Fruit fly (Drosophila melanogaster) whole organism, embryonic: ENCODE data around the gene nonC.

Source experiments
- BEAF-32 ChIP-seq: fragments of 200-800 bp; sonication (Bioruptor generic); optimal IDR thresholded peaks from 3 replicates; lab custom pipeline; 2017; ENCODE audit warnings: missing biosample characterization, missing genetic modification characterization, mild to moderate bottlenecking, moderate library complexity, missing genetic modification reagents
- Bgb ChIP-seq: fragments of 200-800 bp; sonication (Bioruptor generic); IDR thresholded peaks from 2 replicates; pipeline ENCODE4 v1.3.6; 2022; ENCODE audit warnings: missing biosample characterization, missing genetic modification characterization; ENCODE audit not compliant: partially characterized antibody
- CG1024 ChIP-seq: fragments of 200-800 bp; sonication (Bioruptor generic); IDR thresholded peaks from 2 replicates; pipeline ENCODE4 v1.3.6; 2022; ENCODE audit warnings: missing biosample characterization, missing genetic modification characterization
- CG10543 ChIP-seq: fragments of 200-800 bp; sonication (Bioruptor generic); optimal IDR thresholded peaks from 3 replicates; lab custom pipeline; 2017; ENCODE audit warnings: missing biosample characterization, mild to moderate bottlenecking, missing genetic modification characterization, moderate library complexity
- CG15479 ChIP-seq: fragments of 200-800 bp; sonication (Bioruptor generic); optimal IDR thresholded peaks from 3 replicates; lab custom pipeline; 2019; ENCODE audit warnings: missing biosample characterization, mild to moderate bottlenecking, missing genetic modification characterization, moderate library complexity
- CG17186 ChIP-seq: fragments of 200-800 bp; sonication (Bioruptor generic); optimal IDR thresholded peaks from 3 replicates; lab custom pipeline; 2017; ENCODE audit warnings: missing biosample characterization, missing genetic modification reagents, missing genetic modification characterization
- CG17802 ChIP-seq: fragments of 200-800 bp; sonication (Bioruptor generic); optimal IDR thresholded peaks from 2 replicates; lab custom pipeline; 2018; ENCODE audit warnings: missing biosample characterization, mild to moderate bottlenecking, missing genetic modification characterization, moderate library complexity
- CG2116 ChIP-seq: fragments of 200-800 bp; sonication (Bioruptor generic); optimal IDR thresholded peaks from 3 replicates; lab custom pipeline; 2018; ENCODE audit warnings: missing biosample characterization, mild to moderate bottlenecking, missing genetic modification characterization
- CG30020 ChIP-seq: fragments of 200-800 bp; optimal IDR thresholded peaks from 2 replicates; lab custom pipeline; 2019; ENCODE audit warnings: missing biosample characterization, mild to moderate bottlenecking, missing genetic modification characterization, moderate library complexity
- CG34224 ChIP-seq: fragments of 200-800 bp; sonication (Bioruptor generic); IDR thresholded peaks from 3 replicates; pipeline ENCODE4 v1.3.6; 2022; ENCODE audit warnings: missing biosample characterization, missing genetic modification characterization; ENCODE audit not compliant: partially characterized antibody
- CG4617 ChIP-seq: fragments of 200-800 bp; sonication (Bioruptor generic); optimal IDR thresholded peaks from 3 replicates; lab custom pipeline; 2016; ENCODE audit warnings: missing biosample characterization, missing genetic modification characterization, borderline replicate concordance
- CG4707 ChIP-seq: fragments of 200-800 bp; sonication (Bioruptor generic); optimal IDR thresholded peaks from 2 replicates; lab custom pipeline; 2018; ENCODE audit warnings: missing biosample characterization, mild to moderate bottlenecking, missing genetic modification characterization, moderate library complexity
- CG7928 ChIP-seq: fragments of 200-800 bp; sonication (Bioruptor generic); optimal IDR thresholded peaks from 2 replicates; lab custom pipeline; 2017; ENCODE audit warnings: missing biosample characterization, mild to moderate bottlenecking, missing genetic modification characterization
- CG9797 ChIP-seq: fragments of 200-800 bp; sonication (Bioruptor generic); optimal IDR thresholded peaks from 3 replicates; lab custom pipeline; 2018; ENCODE audit warnings: missing biosample characterization, mild to moderate bottlenecking, missing genetic modification characterization
- Dip2 ChIP-seq: fragments of 200-800 bp; sonication (Bioruptor generic); IDR thresholded peaks from 2 replicates; pipeline ENCODE4 v1.3.6; 2022; ENCODE audit warnings: missing biosample characterization, missing genetic modification characterization
- E2f2 ChIP-seq: fragments of 200-800 bp; sonication (Bioruptor generic); IDR thresholded peaks from 2 replicates; pipeline ENCODE4 v1.3.6; 2022; ENCODE audit warnings: missing biosample characterization, missing genetic modification characterization
- Elba2 ChIP-seq: fragments of 200-800 bp; sonication (Bioruptor generic); optimal IDR thresholded peaks from 3 replicates; lab custom pipeline; 2016; ENCODE audit warnings: missing biosample characterization, missing genetic modification characterization
- HLH4C ChIP-seq: fragments of 200-800 bp; sonication (Bioruptor generic); IDR thresholded peaks from 3 replicates; pipeline ENCODE4 v1.3.6; 2022; ENCODE audit warnings: missing biosample characterization, missing genetic modification characterization; ENCODE audit not compliant: partially characterized antibody
- HmgD ChIP-seq: fragments of 200-800 bp; sonication (Bioruptor generic); optimal IDR thresholded peaks from 3 replicates; lab custom pipeline; 2016; ENCODE audit warnings: missing biosample characterization, missing genetic modification characterization
- Lim3 ChIP-seq: fragments of 200-800 bp; sonication (Bioruptor generic); IDR thresholded peaks from 2 replicates; pipeline ENCODE4 v1.3.6; 2022; ENCODE audit warnings: missing biosample characterization, missing genetic modification characterization
- Med ChIP-seq: fragments of 200-800 bp; sonication (Bioruptor generic); peaks from one replicate; lab custom pipeline; 2016; ENCODE audit warnings: missing biosample characterization, missing genetic modification characterization, mild to moderate bottlenecking, inconsistent platforms, moderate library complexity
- Opbp ChIP-seq: fragments of 200-800 bp; sonication (Bioruptor generic); IDR thresholded peaks from 3 replicates; pipeline ENCODE4 v1.3.6; 2022; ENCODE audit warnings: missing biosample characterization, missing genetic modification characterization; ENCODE audit not compliant: partially characterized antibody
- Pdp1 ChIP-seq, 2 experiments: fragments of 200-800 bp; sonication (Bioruptor generic); optimal IDR thresholded peaks; 3 replicates each; lab custom pipeline; 2016; ENCODE audit warnings: missing biosample characterization in 2 of 2, missing genetic modification characterization in 2 of 2, mild to moderate bottlenecking in 1 of 2, moderate library complexity in 1 of 2
- Scr ChIP-seq: fragments of 200-800 bp; sonication (Bioruptor generic); IDR thresholded peaks from 2 replicates; pipeline ENCODE4 v1.3.6; 2022; ENCODE audit warnings: missing biosample characterization, missing genetic modification characterization; ENCODE audit not compliant: partially characterized antibody
- Sry-β ChIP-seq: fragments of 200-800 bp; sonication (Bioruptor generic); optimal IDR thresholded peaks from 2 replicates; lab custom pipeline; 2018; ENCODE audit warnings: missing biosample characterization, mild to moderate bottlenecking, missing genetic modification characterization, moderate library complexity
- YL-1 ChIP-seq: fragments of 200-800 bp; sonication (Bioruptor generic); optimal IDR thresholded peaks from 3 replicates; lab custom pipeline; 2017; ENCODE audit warnings: missing biosample characterization, mild to moderate bottlenecking, missing genetic modification characterization
- amos ChIP-seq: fragments of 200-800 bp; sonication (Bioruptor generic); IDR thresholded peaks from 2 replicates; pipeline ENCODE4 v1.3.6; 2022; ENCODE audit warnings: missing biosample characterization, missing genetic modification characterization; ENCODE audit not compliant: partially characterized antibody
- en ChIP-seq: fragments of 200-800 bp; sonication (Bioruptor generic); optimal IDR thresholded peaks from 2 replicates; lab custom pipeline; 2016; ENCODE audit warnings: missing biosample characterization, missing genetic modification characterization
- hbn ChIP-seq: fragments of 200-800 bp; sonication (Bioruptor generic); IDR thresholded peaks from 2 replicates; pipeline ENCODE4 v1.3.6; 2022; ENCODE audit warnings: missing biosample characterization, missing genetic modification characterization; ENCODE audit not compliant: partially characterized antibody
- her ChIP-seq: fragments of 200-800 bp; sonication (Bioruptor generic); optimal IDR thresholded peaks from 2 replicates; lab custom pipeline; 2016; ENCODE audit warnings: missing biosample characterization, missing genetic modification characterization
- inv ChIP-seq: fragments of 200-800 bp; sonication (Bioruptor generic); IDR thresholded peaks from 2 replicates; pipeline ENCODE4 v1.3.6; 2022; ENCODE audit warnings: missing biosample characterization, missing genetic modification characterization; ENCODE audit not compliant: partially characterized antibody
- knrl ChIP-seq: fragments of 200-800 bp; sonication (Bioruptor generic); IDR thresholded peaks from 3 replicates; pipeline ENCODE4 v1.3.6; 2022; ENCODE audit warnings: missing biosample characterization, missing genetic modification characterization; ENCODE audit not compliant: partially characterized antibody
- mam ChIP-seq: fragments of 200-800 bp; sonication (Bioruptor generic); optimal IDR thresholded peaks from 3 replicates; lab custom pipeline; 2016; ENCODE audit warnings: missing biosample characterization, missing genetic modification characterization
- mirr ChIP-seq: fragments of 200-800 bp; sonication (Bioruptor generic); optimal IDR thresholded peaks from 3 replicates; lab custom pipeline; 2018; ENCODE audit warnings: missing biosample characterization, mild to moderate bottlenecking, missing genetic modification characterization
- nerfin-2 ChIP-seq: fragments of 200-800 bp; sonication (Bioruptor generic); IDR thresholded peaks from 2 replicates; pipeline ENCODE4 v1.3.6; 2022; ENCODE audit warnings: missing biosample characterization, missing genetic modification characterization; ENCODE audit not compliant: partially characterized antibody
- nmo ChIP-seq: fragments of 200-800 bp; sonication (Bioruptor generic); optimal IDR thresholded peaks from 2 replicates; lab custom pipeline; 2018; ENCODE audit warnings: missing biosample characterization, mild to moderate bottlenecking, missing genetic modification characterization, moderate library complexity
- otp ChIP-seq: fragments of 200-800 bp; sonication (Bioruptor generic); IDR thresholded peaks from 3 replicates; pipeline ENCODE4, ENCODE4 v1.3.6; 2022; ENCODE audit warnings: missing biosample characterization, missing genetic modification characterization
- pita ChIP-seq: fragments of 200-800 bp; sonication (Bioruptor generic); optimal IDR thresholded peaks from 2 replicates; lab custom pipeline; 2017; ENCODE audit warnings: missing biosample characterization, mild to moderate bottlenecking, missing genetic modification characterization
- prd ChIP-seq, 3 experiments: fragments of >200 bp in 2 of 3; fragments of 200-800 bp in 1 of 3; sonication (Bioruptor generic) in 1 of 3; optimal IDR thresholded peaks in 2 of 3; IDR thresholded peaks in 1 of 3; 2 replicates in 2 of 3; 3 replicates in 1 of 3; pipeline versions ENCODE4 v1.3.6 to Lab custom; 2017 to 2022; ENCODE audit warnings: missing biosample characterization in 1 of 3, missing genetic modification characterization in 1 of 3
- row ChIP-seq: fragments of 200-800 bp; sonication (Bioruptor generic); IDR thresholded peaks from 3 replicates; pipeline ENCODE4 v1.3.6; 2022; ENCODE audit warnings: missing biosample characterization, missing genetic modification characterization
- shn ChIP-seq: fragments of 200-800 bp; sonication (Bioruptor generic); optimal IDR thresholded peaks from 3 replicates; lab custom pipeline; 2016; ENCODE audit warnings: missing biosample characterization, missing genetic modification characterization
- ssp ChIP-seq: fragments of 200-800 bp; sonication (Bioruptor generic); IDR thresholded peaks from 2 replicates; pipeline ENCODE4 v1.3.6; 2022; ENCODE audit warnings: missing biosample characterization, missing genetic modification characterization
- tna ChIP-seq: fragments of 200-800 bp; sonication (Bioruptor generic); IDR thresholded peaks from 2 replicates; pipeline ENCODE4 v1.3.6; 2022; ENCODE audit warnings: missing biosample characterization, missing genetic modification characterization; ENCODE audit not compliant: partially characterized antibody
- tx ChIP-seq: fragments of 200-800 bp; sonication (Bioruptor generic); optimal IDR thresholded peaks from 2 replicates; lab custom pipeline; 2016; ENCODE audit warnings: missing biosample characterization, missing genetic modification characterization
- unc-4 ChIP-seq: fragments of 200-800 bp; sonication (Bioruptor generic); IDR thresholded peaks from 2 replicates; pipeline ENCODE4 v1.3.6; 2022; ENCODE audit warnings: missing biosample characterization, missing genetic modification characterization; ENCODE audit not compliant: partially characterized antibody
- zen ChIP-seq: fragments of 200-800 bp; sonication (Bioruptor generic); optimal IDR thresholded peaks from 3 replicates; lab custom pipeline; 2018; ENCODE audit warnings: missing biosample characterization, mild to moderate bottlenecking, missing genetic modification characterization, moderate library complexity
- zfh1 ChIP-seq: fragments of 200-800 bp; sonication (Bioruptor generic); IDR thresholded peaks from 3 replicates; pipeline ENCODE4 v1.3.6; 2022; ENCODE audit warnings: missing biosample characterization, missing genetic modification characterization

The nonC gene

dm6 chrX:6820703-6821102 lies 3.6 kb upstream of the nonC start, which contains the start of the genes Nf-YC and xit (continued):
- TF ChIP-seq mam (GFP tag; lab: Kevin White, UChicago) (peak; percentile 33), CG2116 (GFP tag; lab: Kevin White, UChicago) (peak; percentile 65), CG10543 (GFP tag; lab: Kevin White, UChicago) (no peak), CG17186 (peak; percentile 76), CG15479 (GFP tag; lab: Kevin White, UChicago) (peak; percentile 27), en (GFP tag; lab: Kevin White, UChicago) (no peak), unc-4 (GFP tag; lab: Robert Waterston, UW) (peak; percentile 63), CG7928 (GFP tag; lab: Kevin White, UChicago) (no peak), Scr (GFP tag; lab: Robert Waterston, UW) (peak; percentile 59), row (GFP tag; lab: Robert Waterston, UW) (peak; percentile 73), HLH4C (GFP tag; lab: Robert Waterston, UW) (peak; percentile 67), E2f2 (GFP tag; lab: Robert Waterston, UW) (peak; percentile 71), CG4617 (peak; percentile 83), nerfin-2 (peak; percentile 39; the same call in 1 of the 2 replicates), zen (tag; lab: Kevin White, UChicago) (no peak), shn (GFP tag; lab: Kevin White, UChicago) (peak; percentile 49), Sry-β (peak; percentile 96), Elba2 (GFP tag; lab: Kevin White, UChicago) (peak; percentile 40), Bgb (GFP tag; lab: Robert Waterston, UW) (peak; percentile 67), mirr (GFP tag; lab: Kevin White, UChicago) (no peak), amos (GFP tag; lab: Robert Waterston, UW) (peak; percentile 68), nmo (GFP tag; lab: Kevin White, UChicago) (peak; percentile 52), hbn (GFP tag; lab: Robert Waterston, UW) (peak; percentile 51; the same call in 1 of the 2 replicates), CG4707 (GFP tag; lab: Kevin White, UChicago) (no peak), CG17802 (peak; percentile 92), Pdp1 (GFP tag; optimal IDR thresholded peaks at IDR 0.05; lab: Kevin White, UChicago) (peak in 1 of 2 experiments; percentile 77), HmgD (GFP tag; lab: Kevin White, UChicago) (peak; percentile 36), knrl (GFP tag; lab: Robert Waterston, UW) (peak; percentile 62), her (GFP tag; lab: Kevin White, UChicago) (no peak), prd (optimal IDR thresholded peaks at IDR 0.05; lab: Kevin White, UChicago) (no peak), prd (GFP tag; IDR thresholded peaks at IDR 0.05; lab: Robert Waterston, UW) (0 out of 3 replicates have a peak, but pooled peaks have one; percentile 17), BEAF-32 (GFP tag; lab: Kevin White, UChicago) (peak; percentile 70), ssp (GFP tag; lab: Robert Waterston, UW) (peak; percentile 91), Opbp (GFP tag; lab: Robert Waterston, UW) (peak; percentile 57; the same call in 1 of the 3 replicates), Lim3 (GFP tag; lab: Robert Waterston, UW) (no peak), Med (peak; percentile 84), inv (GFP tag; lab: Robert Waterston, UW) (peak; percentile 45; the same call in 1 of the 2 replicates), CG30020 (tag; lab: Kevin White, UChicago) (peak; percentile 64), CG9797 (GFP tag; lab: Kevin White, UChicago) (peak; percentile 81), CG1024 (GFP tag; lab: Robert Waterston, UW) (0 out of 2 replicates have a peak, but pooled peaks have one; percentile 9), YL-1 (GFP tag; lab: Kevin White, UChicago) (peak; percentile 87), Dip2 (no peak), tna (GFP tag; lab: Robert Waterston, UW) (peak; percentile 54; the same call in 1 of the 2 replicates), zfh1 (GFP tag; lab: Robert Waterston, UW) (peak; percentile 22; the same call in 1 of the 3 replicates), CG34224 (peak; percentile 63; the same call in 2 of the 3 replicates), pita (GFP tag; lab: Kevin White, UChicago) (no peak), otp (GFP tag; lab: Robert Waterston, UW) (0 out of 3 replicates have a peak, but pooled peaks have one; percentile 4), tx (GFP tag; lab: Kevin White, UChicago) (peak; percentile 4)
